Worm (Caenorhabditis elegans): Measurements from ENCODE around the gene hda-5.

hda-5 gene

DNA sequence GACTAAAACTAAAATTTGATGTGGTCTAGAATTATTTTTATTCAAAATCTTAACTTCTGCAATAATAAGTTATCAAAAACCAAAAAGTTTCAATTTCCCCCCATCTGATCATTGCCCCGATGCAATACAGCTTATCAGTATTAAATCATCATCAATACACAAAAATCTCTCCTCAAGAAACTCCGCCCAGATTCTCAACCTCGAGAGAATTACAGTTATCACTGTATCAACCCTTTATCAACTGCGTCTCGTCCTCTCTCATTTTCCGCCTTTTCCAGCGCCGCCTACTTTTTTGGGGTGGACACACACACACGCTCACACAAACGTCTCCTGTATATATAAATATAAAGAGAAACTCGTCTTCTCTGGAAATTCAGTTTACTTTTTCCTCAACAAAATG, 43.5 kb downstream of the hda-5 start, which contains the start of gene T27D12.1:
Gene T27D12.1 (plus strand): TSS at position 301 of the 400 bp plus-strand sequence.
- TF ChIP-seq K12H6.12 (tag; optimal IDR thresholded peaks at IDR 0.05) (no peak), lsl-1 (GFP tag; optimal IDR thresholded peaks at IDR 0.05) (no peak), hlh-12 (tag; optimal IDR thresholded peaks at IDR 0.05) (no peak), nfya-2 (GFP tag; IDR thresholded peaks at IDR 0.05) (no peak), F39B2.1 (GFP tag; IDR thresholded peaks at IDR 0.05) (no peak), cebp-1 (GFP tag; IDR thresholded peaks at IDR 0.05) (no peak), cebp-1 (tag; optimal IDR thresholded peaks at IDR 0.05) (no peak)

ce11 chrII:11842766-11843165, 43.9 kb downstream of the hda-5 start:
- TF ChIP-seq snpc-4 (GFP tag; optimal IDR thresholded peaks at IDR 0.05) (peak; percentile 27), snpc-4 (tag; optimal IDR thresholded peaks at IDR 0.05) (peak in 3 of 4 experiments; percentile 37 to 78 (median 67)), snpc-1.1 (tag; optimal IDR thresholded peaks at IDR 0.05; ENCODE audit: insufficient read depth) (peak; percentile 34), F22D6.2 (tag; optimal IDR thresholded peaks at IDR 0.05) (no peak)

DNA sequence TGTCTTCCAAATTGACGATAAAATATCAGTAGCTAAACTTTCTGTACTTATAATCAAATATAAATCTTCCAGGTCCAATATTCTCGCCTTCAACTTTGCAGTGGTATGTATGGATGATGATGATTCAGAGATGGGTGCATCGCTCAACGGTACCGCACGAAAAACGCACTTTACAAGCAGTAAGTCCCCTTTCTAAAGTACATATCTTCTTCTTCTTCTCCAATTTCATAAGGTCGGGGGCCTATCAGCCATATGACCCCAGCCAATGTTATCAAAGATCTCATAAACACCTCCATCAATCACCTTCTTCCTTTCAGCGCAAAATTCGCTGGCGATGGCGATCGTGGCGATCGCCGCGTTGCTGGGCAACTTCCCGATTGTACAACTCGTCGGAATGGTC, 44.6 kb downstream of the hda-5 start:
- TF ChIP-seq madf-10 (tag; optimal IDR thresholded peaks at IDR 0.05), result no peak
- TF ChIP-seq Y53G8AR.9 (GFP tag; conservative IDR thresholded peaks at IDR 0.05), result 0 out of 2 replicates have a peak, but pooled peaks have one; percentile 26

DNA sequence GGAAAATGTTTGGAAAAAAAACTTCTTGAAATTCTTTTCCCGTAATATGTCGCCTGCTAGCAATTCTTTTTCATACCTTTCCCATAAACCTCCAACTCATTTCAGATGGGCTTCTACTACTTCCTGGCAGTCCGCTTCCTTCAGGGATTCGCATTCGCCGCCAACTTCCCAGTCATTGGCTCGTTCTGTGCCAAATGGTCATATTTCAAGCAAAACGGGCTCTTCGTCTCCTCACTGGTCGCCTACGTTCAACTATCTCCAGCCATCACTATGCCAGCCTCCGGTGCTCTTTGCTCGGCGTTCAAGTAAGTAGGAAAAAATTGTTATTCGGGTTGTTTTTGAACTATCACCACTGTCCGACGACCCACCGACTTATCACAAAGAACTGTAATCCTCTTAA, 45.2 kb downstream of the hda-5 start:
- TF ChIP-seq Y53G8AR.9 (GFP tag; conservative IDR thresholded peaks at IDR 0.05) (0 out of 2 replicates have a peak, but pooled peaks have one; percentile 20), madf-8 (GFP tag; conservative IDR thresholded peaks at IDR 0.05) (no peak), hlh-12 (tag; optimal IDR thresholded peaks at IDR 0.05) (no peak), snpc-3.4 (tag; optimal IDR thresholded peaks at IDR 0.05) (no peak), repo-1 (tag; optimal IDR thresholded peaks at IDR 0.05) (no peak), ztf-3 (GFP tag; optimal IDR thresholded peaks at IDR 0.05) (no peak)

DNA sequence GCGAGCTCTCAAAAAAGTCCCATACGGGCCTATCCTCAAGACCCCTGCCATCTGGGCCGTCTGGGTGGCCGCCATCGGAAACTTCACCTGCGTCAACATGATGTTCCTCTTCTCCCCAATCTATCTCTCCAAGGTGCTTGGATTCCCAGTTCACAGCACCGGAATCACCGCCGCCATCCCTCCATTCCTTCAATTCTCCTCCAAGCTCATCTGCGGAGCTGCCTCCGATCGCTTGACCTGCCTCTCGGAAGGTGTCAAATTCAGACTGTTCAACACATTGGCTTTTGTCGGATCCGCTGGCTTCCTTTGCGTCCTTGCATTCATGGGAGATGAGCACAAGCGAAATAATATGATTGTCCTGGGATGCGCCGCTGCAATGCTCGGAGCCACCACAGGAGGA, 46.1 kb downstream of the hda-5 start:
- TF ChIP-seq xnd-1 (tag; optimal IDR thresholded peaks at IDR 0.05), result no peak
- TF ChIP-seq zfh-2 (GFP tag; conservative IDR thresholded peaks at IDR 0.05), result peak; percentile 76

- TF ChIP-seq sptf-2 (GFP tag; optimal IDR thresholded peaks at IDR 0.05) (no peak), mes-4 (tag; optimal IDR thresholded peaks at IDR 0.05) (no peak), egrh-3 (GFP tag; IDR thresholded peaks at IDR 0.05) (no peak), mxl-1 (tag; optimal IDR thresholded peaks at IDR 0.05) (no peak), die-1 (tag; optimal IDR thresholded peaks at IDR 0.05) (no peak), attf-6 (GFP tag; IDR thresholded peaks at IDR 0.05) (no peak), tbp1 (GFP tag; optimal IDR thresholded peaks at IDR 0.05) (no peak), lsy-27 (tag; optimal IDR thresholded peaks at IDR 0.05; ENCODE audit: borderline replicate concordance, insufficient read depth) (no peak), ceh-27 (GFP tag; optimal IDR thresholded peaks at IDR 0.05) (no peak), athp-1 (tag; optimal IDR thresholded peaks at IDR 0.05) (no peak), K11D2.4 (GFP tag; IDR thresholded peaks at IDR 0.05) (peak; percentile 32; the same call in 1 of the 2 replicates), ama-1 (optimal IDR thresholded peaks at IDR 0.05) (peak; percentile 22), ama-1 (GFP tag; optimal IDR thresholded peaks at IDR 0.05) (no peak), Y79H2A.3 (GFP tag; conservative IDR thresholded peaks at IDR 0.05) (no peak), F49E8.2 (tag; optimal IDR thresholded peaks at IDR 0.05; ENCODE audit: insufficient read depth) (no peak), snpc-4 (GFP tag; optimal IDR thresholded peaks at IDR 0.05) (no peak), snpc-4 (tag; optimal IDR thresholded peaks at IDR 0.05) (peak; percentile 70 to 77 (median 75)), lsl-1 (GFP tag; optimal IDR thresholded peaks at IDR 0.05) (no peak), chd-7 (tag; optimal IDR thresholded peaks at IDR 0.05) (no peak), lin-35 (GFP tag; optimal IDR thresholded peaks at IDR 0.05) (no peak), Y95B8A.8 (GFP tag; IDR thresholded peaks at IDR 0.05) (0 out of 2 replicates have a peak, but pooled peaks have one; percentile 29)
These were observed 47.1 kb downstream of the hda-5 start for ce11 chrII:11845954-11846353.
